Worm (Caenorhabditis elegans) whole organism, L4/young adult: ENCODE results near the gene byn-1.

ENCODE experiments used
- W03F9.2 ChIP-seq: fragments of 150-350 bp; optimal IDR thresholded peaks from 2 replicates; lab custom pipeline; 2014; ENCODE audit warnings: missing biosample characterization, missing genetic modification characterization
- him-1 ChIP-seq: sonication (generic microtip); optimal IDR thresholded peaks from 2 replicates; lab custom pipeline; 2016; ENCODE audit warnings: missing genotype, missing genetic modification reagents, missing genetic modification characterization, missing compliant biosample characterization

- no peak for TF ChIP-seq him-1
- TF ChIP-seq W03F9.2 (tag; lab: Kevin White, UChicago): no peak
Observed at ce11 chrIII:6904468-6904867, 27.3 kb upstream of the byn-1 start.
